Worm (Caenorhabditis elegans) whole organism, midembryonic: ENCODE measurements around the gene T09F5.1.

Source experiments
- T22C8.4 ChIP-seq: fragments of 200-800 bp; sonication (Bioruptor generic); IDR thresholded peaks from 2 replicates; pipeline ENCODE4 v1.3.6; 2022; ENCODE audit warnings: missing genetic modification characterization, missing compliant biosample characterization
- cog-1 ChIP-seq: sonication (generic microtip); optimal IDR thresholded peaks from 2 replicates; lab custom pipeline; 2016; ENCODE audit warnings: missing genetic modification characterization, missing compliant biosample characterization
- flt-1 ChIP-seq: fragments of 200-800 bp; sonication (Bioruptor generic); IDR thresholded peaks from 2 replicates; pipeline ENCODE4 v1.3.6; 2022; ENCODE audit warnings: missing genetic modification characterization, missing compliant biosample characterization
- klf-2 ChIP-seq: fragments of 200-800 bp; sonication (Bioruptor generic); conservative IDR thresholded peaks from 2 replicates; pipeline ENCODE4 v1.3.6; 2022; ENCODE audit warnings: missing genetic modification reagents, missing genetic modification characterization, missing compliant biosample characterization
- med-1 ChIP-seq: sonication (generic microtip); optimal IDR thresholded peaks from 2 replicates; lab custom pipeline; 2017; ENCODE audit warnings: missing genetic modification characterization, mild to moderate bottlenecking, missing compliant biosample characterization, antibody characterized with exemption, missing genetic modification reagents; ENCODE audit not compliant: insufficient read depth
- ref-1 ChIP-seq: fragments of 200-800 bp; sonication (Bioruptor generic); conservative IDR thresholded peaks from 2 replicates; pipeline ENCODE4 v1.3.6; 2022; ENCODE audit warnings: missing genetic modification reagents, missing genetic modification characterization, missing compliant biosample characterization
- tab-1 ChIP-seq: fragments of 200-800 bp; sonication (Bioruptor generic); IDR thresholded peaks from 2 replicates; pipeline ENCODE4 v1.3.6; 2022; ENCODE audit warnings: missing genetic modification characterization, missing compliant biosample characterization
- ztf-23 ChIP-seq: fragments of 200-800 bp; sonication (Bioruptor generic); IDR thresholded peaks from 2 replicates; pipeline ENCODE4 v1.3.6; 2022; ENCODE audit warnings: missing genetic modification reagents, missing genetic modification characterization, missing compliant biosample characterization
- ztf-29 ChIP-seq: fragments of 200-800 bp; sonication (Bioruptor generic); IDR thresholded peaks from 2 replicates; pipeline ENCODE4 v1.3.6; 2022; ENCODE audit warnings: missing genetic modification reagents, missing genetic modification characterization, missing compliant biosample characterization

T09F5.1 gene

DNA sequence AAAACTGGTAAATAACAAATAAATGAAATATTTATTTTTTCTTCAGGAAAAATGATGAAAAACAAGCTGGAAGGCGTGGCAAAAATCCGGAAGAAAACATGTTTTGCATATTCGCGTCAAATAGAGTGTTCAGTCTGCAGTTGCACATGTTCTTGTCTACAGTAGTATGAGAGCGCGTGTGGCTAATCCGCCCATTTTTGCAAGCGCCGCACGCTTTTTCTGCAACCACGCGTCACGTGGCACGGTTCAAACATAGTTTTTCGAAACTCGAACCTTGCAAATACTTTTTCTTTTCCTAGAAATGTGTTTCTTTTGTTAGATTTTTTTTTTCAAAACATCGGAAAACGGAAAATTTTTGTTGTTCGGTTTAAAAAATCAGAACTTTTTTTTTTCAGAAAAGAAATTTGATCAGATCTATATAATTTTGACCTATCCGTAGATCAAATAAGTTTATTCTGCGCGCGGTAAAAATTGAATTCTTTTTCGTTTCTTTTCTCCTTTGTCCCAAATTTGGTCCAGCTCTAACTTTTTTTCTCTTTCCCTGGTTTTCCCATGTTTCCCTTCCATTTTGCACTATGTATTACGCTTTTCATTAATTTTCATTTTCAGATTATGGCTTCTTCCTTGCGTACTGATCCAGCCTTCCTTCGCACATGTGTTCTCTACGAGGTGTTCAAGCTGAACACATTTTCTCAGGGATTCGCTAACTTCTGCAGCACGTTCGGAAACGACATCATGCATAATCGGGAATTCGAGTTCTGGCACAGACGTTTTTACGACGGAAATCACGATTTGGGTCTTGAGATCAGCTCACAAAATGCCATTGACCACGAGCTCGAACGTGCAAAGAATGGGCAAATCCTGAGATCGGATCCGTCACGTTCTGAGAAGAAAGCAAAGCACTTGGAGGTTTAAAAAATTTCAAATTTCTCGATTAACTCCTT lies 35.5 kb downstream of the T09F5.1 start, which contains the start of gene Y75B12B.1:
TSS of gene Y75B12B.1 (plus strand) at position 603 of the 944 bp plus-strand sequence.
- no peak for TF ChIP-seq med-1 (GFP tag; lab: Kevin White, UChicago)
- no peak for TF ChIP-seq ztf-23 (GFP tag; lab: Robert Waterston, UW)
- no peak for TF ChIP-seq tab-1 (GFP tag; lab: Robert Waterston, UW)
- no peak for TF ChIP-seq ref-1
- TF ChIP-seq cog-1, result no peak
- no peak for TF ChIP-seq T22C8.4 (GFP tag; lab: Robert Waterston, UW)
- no peak for TF ChIP-seq flt-1 (GFP tag; lab: Robert Waterston, UW)
- TF ChIP-seq klf-2 (GFP tag; lab: Robert Waterston, UW), result no peak
- no peak for TF ChIP-seq ztf-29 (GFP tag; lab: Robert Waterston, UW)

- TF ChIP-seq ref-1 (no peak), ztf-23 (GFP tag; lab: Robert Waterston, UW) (no peak), tab-1 (GFP tag; lab: Robert Waterston, UW) (no peak), flt-1 (GFP tag; lab: Robert Waterston, UW) (no peak), klf-2 (GFP tag; lab: Robert Waterston, UW) (no peak), T22C8.4 (GFP tag; lab: Robert Waterston, UW) (no peak), cog-1 (no peak), med-1 (GFP tag; lab: Kevin White, UChicago) (no peak), ztf-29 (GFP tag; lab: Robert Waterston, UW) (no peak)
Measured at ce11 chrV:15186259-15186927, 37.5 kb downstream of the T09F5.1 start, which contains the start of gene Y75B12B.3. TSS of gene Y75B12B.3 (minus strand) at chrV:15186279.

ce11 chrV:15187083-15188057 lies 38.5 kb downstream of the T09F5.1 start, which contains the start of the genes cyn-7 and bath-36:
TSS of gene cyn-7 (minus strand) at chrV:15187378.
TSS of gene bath-36 (plus strand) at chrV:15187888.
- TF ChIP-seq T22C8.4 (GFP tag; lab: Robert Waterston, UW), result no peak
- peak; percentile 24; the same call in 1 of the 2 replicates for TF ChIP-seq flt-1 (GFP tag; lab: Robert Waterston, UW)

ce11 chrV:15189567-15189966 lies 40.7 kb downstream of the T09F5.1 start, which contains the start of gene cyn-3:
TSS of gene cyn-3 (plus strand) at chrV:15189927.
- TF ChIP-seq T22C8.4 (GFP tag; lab: Robert Waterston, UW) (no peak), flt-1 (GFP tag; lab: Robert Waterston, UW) (no peak), ztf-29 (GFP tag; lab: Robert Waterston, UW) (no peak), ztf-23 (GFP tag; lab: Robert Waterston, UW) (no peak), tab-1 (GFP tag; lab: Robert Waterston, UW) (no peak), med-1 (GFP tag; lab: Kevin White, UChicago) (no peak), cog-1 (no peak), ref-1 (no peak), klf-2 (GFP tag; lab: Robert Waterston, UW) (no peak)

DNA sequence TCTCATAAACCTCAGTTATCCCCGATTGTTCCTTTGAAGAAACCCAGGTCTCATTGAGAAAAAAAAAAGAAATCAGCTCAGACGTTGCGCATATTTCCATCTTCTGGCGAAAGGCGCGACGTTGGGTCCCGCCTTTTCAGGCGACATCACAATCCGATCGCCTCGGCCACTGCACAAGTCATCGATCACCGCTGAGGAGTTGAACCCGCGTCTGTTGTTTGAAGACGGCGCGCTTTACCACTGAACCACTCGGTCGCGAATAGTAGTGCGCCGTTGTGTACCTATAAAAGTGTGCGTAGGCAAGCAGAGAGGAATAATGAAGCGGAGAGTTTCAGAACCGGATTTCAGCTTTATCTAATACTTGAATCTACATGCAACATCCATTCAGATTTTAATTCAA lies 42.0 kb downstream of the T09F5.1 start, which contains the start of gene Y75B12B.11:
TSS of gene Y75B12B.11 (plus strand) at position 394 of the 400 bp plus-strand sequence.
- TF ChIP-seq ref-1 (peak; percentile 78), tab-1 (GFP tag; lab: Robert Waterston, UW) (peak; percentile 95), ztf-23 (GFP tag; lab: Robert Waterston, UW) (peak; percentile 88), flt-1 (GFP tag; lab: Robert Waterston, UW) (peak; percentile 96), klf-2 (GFP tag; lab: Robert Waterston, UW) (peak; percentile 80), T22C8.4 (GFP tag; lab: Robert Waterston, UW) (peak; percentile 89), med-1 (GFP tag; lab: Kevin White, UChicago) (peak; percentile 51), ztf-29 (GFP tag; lab: Robert Waterston, UW) (peak; percentile 86), cog-1 (peak; percentile 76)

DNA sequence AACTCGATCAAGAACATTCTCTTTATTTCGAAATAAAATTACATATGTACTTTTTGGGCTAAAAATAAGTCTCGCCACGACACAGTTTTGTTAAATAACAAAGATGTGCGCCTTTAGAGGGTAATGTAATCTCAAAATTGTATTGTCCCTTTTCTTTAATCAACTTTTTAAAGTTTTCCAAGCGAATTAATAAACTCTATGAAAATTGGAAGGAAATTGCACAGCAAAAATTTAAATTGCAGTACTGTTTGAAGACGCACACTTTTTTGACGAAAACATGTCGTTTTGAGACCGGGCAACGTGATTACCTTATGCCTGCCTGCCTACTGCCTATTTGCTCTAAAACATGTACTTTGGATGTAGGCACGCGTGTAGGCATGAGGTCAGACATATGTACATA lies 43.1 kb downstream of the T09F5.1 start:
- no peak for TF ChIP-seq flt-1 (GFP tag; lab: Robert Waterston, UW)
- TF ChIP-seq ztf-23 (GFP tag; lab: Robert Waterston, UW), result no peak
- no peak for TF ChIP-seq T22C8.4 (GFP tag; lab: Robert Waterston, UW)
- no peak for TF ChIP-seq tab-1 (GFP tag; lab: Robert Waterston, UW)
- TF ChIP-seq med-1 (GFP tag; lab: Kevin White, UChicago), result no peak
- no peak for TF ChIP-seq cog-1
- no peak for TF ChIP-seq klf-2 (GFP tag; lab: Robert Waterston, UW)
- TF ChIP-seq ztf-29 (GFP tag; lab: Robert Waterston, UW), result no peak
- TF ChIP-seq ref-1, result no peak

DNA sequence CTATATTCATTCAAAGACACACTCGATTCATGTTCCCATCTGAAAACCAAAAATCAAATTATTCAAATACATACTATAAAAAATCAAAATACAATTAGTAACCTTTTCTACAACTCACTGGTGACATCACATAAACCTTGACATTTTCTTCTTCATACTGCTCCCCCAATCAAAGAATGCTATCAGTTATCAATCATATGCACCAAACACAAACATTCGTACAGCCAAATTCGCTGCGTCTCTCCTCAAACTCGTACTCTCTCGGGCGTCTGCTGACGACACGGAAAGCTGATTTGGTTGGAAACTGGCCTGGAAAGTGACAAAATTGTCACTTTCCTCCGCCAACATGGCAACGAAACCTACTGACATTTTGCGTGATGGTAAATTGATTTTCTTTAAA lies 43.5 kb downstream of the T09F5.1 start, which contains the start of gene plc-2:
TSS of gene plc-2 (plus strand) at position 196 of the 400 bp plus-strand sequence.
- TF ChIP-seq tab-1 (GFP tag; lab: Robert Waterston, UW) (no peak), klf-2 (GFP tag; lab: Robert Waterston, UW) (no peak), ztf-23 (GFP tag; lab: Robert Waterston, UW) (no peak), T22C8.4 (GFP tag; lab: Robert Waterston, UW) (no peak), med-1 (GFP tag; lab: Kevin White, UChicago) (no peak), flt-1 (GFP tag; lab: Robert Waterston, UW) (no peak), ztf-29 (GFP tag; lab: Robert Waterston, UW) (no peak), ref-1 (no peak), cog-1 (no peak)
